Worm (Caenorhabditis elegans): ENCODE results near the gene nhr-57.

nhr-57 gene

DNA sequence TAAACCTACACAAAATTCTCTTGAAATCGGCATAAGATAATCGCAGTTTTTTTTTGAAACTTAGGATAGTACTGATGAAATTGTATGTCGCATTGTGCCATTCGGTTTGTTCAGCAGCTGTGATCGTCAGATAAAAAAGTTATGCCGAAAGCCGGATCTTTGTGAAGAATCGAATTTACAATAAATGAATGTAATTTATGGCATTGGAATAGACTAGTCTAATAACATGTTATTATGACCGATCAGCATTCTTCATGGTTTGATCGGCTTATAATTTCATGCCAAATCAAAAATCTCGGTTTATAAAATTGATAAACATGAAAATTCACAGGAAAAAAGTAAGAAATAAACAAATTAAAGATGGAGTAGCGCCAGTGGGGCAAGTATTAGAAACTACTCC lies 19.2 kb upstream of the nhr-57 start, which contains the start of gene srw-134:
TSS of gene srw-134 (minus strand) at position 101 of the 400 bp plus-strand sequence.
- no peak for TF ChIP-seq hmbx-1 (tag; optimal IDR thresholded peaks at IDR 0.05)
- no peak for TF ChIP-seq ceh-36 (tag; optimal IDR thresholded peaks at IDR 0.05)
- no peak for TF ChIP-seq hnd-1 (tag; optimal IDR thresholded peaks at IDR 0.05)
- TF ChIP-seq ama-1 (optimal IDR thresholded peaks at IDR 0.05), result no peak
- TF ChIP-seq ceh-13 (GFP tag; optimal IDR thresholded peaks at IDR 0.05), result no peak
- no peak for TF ChIP-seq tbx-11 (GFP tag; IDR thresholded peaks at IDR 0.05)
- no peak for TF ChIP-seq pes-1 (GFP tag; IDR thresholded peaks at IDR 0.05)
- no peak for TF ChIP-seq tbx-37 (GFP tag; conservative IDR thresholded peaks at IDR 0.05)
- no peak for TF ChIP-seq sea-1 (GFP tag; conservative IDR thresholded peaks at IDR 0.05)
- no peak for TF ChIP-seq aly-1 (tag; optimal IDR thresholded peaks at IDR 0.05)
- TF ChIP-seq hmg-4 (GFP tag; optimal IDR thresholded peaks at IDR 0.05), result no peak

DNA sequence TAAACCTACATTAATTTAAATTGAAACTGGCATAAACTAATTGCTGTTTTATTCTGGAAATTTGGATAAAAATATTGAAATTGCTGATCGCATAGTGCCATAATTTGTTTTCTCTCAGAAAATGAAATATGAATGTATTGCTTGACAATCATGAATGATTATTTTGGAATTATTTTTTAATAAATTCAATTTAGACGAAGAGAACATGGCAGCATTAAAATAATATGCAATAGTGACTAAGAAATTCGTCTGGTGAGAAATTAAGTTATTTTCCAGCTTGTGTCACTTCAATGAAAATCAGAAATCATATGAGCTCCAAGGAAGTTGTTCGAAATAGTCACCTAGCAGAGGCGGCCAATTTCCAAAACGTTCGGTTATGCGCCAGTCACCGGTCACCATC lies 17.1 kb upstream of the nhr-57 start, which contains the start of gene srw-133:
TSS of gene srw-133 (minus strand) at position 101 of the 400 bp plus-strand sequence.
- TF ChIP-seq hmbx-1 (tag; optimal IDR thresholded peaks at IDR 0.05) (no peak), pes-1 (GFP tag; IDR thresholded peaks at IDR 0.05) (no peak), ceh-36 (tag; optimal IDR thresholded peaks at IDR 0.05) (no peak), hmg-4 (GFP tag; optimal IDR thresholded peaks at IDR 0.05) (no peak), sea-1 (GFP tag; conservative IDR thresholded peaks at IDR 0.05) (no peak), aly-1 (tag; optimal IDR thresholded peaks at IDR 0.05) (no peak), tbx-37 (GFP tag; conservative IDR thresholded peaks at IDR 0.05) (no peak)

DNA sequence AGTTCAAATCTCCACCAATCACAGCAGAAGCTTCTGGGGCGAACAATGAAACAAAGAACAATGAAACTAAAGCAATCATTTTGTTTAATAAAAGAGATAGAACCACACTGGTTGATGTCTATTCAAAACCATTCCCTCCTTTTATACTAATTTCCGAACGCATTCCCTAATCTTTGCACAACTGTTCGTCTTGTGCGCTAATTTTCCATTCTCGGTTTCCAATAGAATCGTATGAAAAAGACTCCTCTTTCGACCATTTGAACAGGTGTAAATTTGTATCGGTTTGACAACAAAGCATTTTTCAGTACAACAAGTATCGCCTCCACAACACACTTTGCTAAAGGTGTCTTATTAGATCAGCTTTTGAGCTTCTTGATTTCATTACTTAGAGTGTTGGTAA lies 15.6 kb upstream of the nhr-57 start, which contains the start of gene T05B4.8:
TSS of gene T05B4.8 (minus strand) at position 101 of the 400 bp plus-strand sequence.
- TF ChIP-seq scrt-1 (GFP tag; IDR thresholded peaks at IDR 0.05), result no peak
- TF ChIP-seq F13C5.2 (tag; optimal IDR thresholded peaks at IDR 0.05), result no peak
- TF ChIP-seq ets-7 (tag; optimal IDR thresholded peaks at IDR 0.05), result no peak
- no peak for TF ChIP-seq tbx-11 (GFP tag; IDR thresholded peaks at IDR 0.05)
- no peak for TF ChIP-seq ama-1 (optimal IDR thresholded peaks at IDR 0.05)
- TF ChIP-seq B0310.2 (tag; optimal IDR thresholded peaks at IDR 0.05), result no peak

DNA sequence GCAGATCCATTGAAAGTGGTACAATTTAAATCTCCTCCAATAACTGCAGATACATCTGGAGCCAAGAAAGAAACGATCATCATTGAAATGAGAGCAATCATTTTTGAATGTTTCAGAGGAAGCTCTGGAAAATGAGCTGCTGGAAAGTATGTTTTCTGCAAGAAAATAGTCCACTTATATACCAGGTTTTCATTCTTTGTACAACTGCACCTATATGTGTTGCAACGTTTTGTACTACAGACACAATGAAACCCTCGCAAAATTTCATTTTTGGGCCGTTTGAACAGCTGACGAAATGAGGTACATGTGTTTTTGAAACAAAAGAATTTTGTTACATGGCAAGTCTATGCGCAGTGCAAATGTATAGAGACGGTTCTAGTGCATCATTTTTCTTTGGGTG lies 13.4 kb upstream of the nhr-57 start, which contains the start of gene T05B4.9:
TSS of gene T05B4.9 (minus strand) at position 101 of the 400 bp plus-strand sequence.
- TF ChIP-seq B0310.2 (tag; optimal IDR thresholded peaks at IDR 0.05) (no peak), tbx-37 (GFP tag; conservative IDR thresholded peaks at IDR 0.05) (no peak), hmg-4 (GFP tag; optimal IDR thresholded peaks at IDR 0.05) (no peak)

DNA sequence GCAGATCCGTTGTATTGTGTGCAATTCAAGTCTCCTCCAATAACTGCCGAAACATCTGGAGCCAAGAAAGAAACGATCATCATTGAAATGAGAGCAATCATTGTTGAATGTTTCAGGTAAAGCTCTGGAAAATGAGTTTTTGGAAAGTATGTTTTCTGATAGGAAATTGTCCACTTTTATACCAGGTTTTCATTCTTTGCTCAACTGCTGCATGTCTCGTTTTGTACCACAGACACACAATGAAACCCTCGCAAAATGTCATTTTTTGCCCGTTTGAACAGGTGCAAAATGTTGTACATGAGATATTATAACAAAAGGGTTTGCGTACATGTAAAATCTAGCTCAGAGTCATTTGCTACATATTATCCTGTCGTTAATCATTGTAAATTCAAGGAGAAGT lies 11.1 kb upstream of the nhr-57 start, which contains the start of gene T05B4.10:
TSS of gene T05B4.10 (minus strand) at position 101 of the 400 bp plus-strand sequence.
- TF ChIP-seq hmbx-1 (tag; optimal IDR thresholded peaks at IDR 0.05), result no peak
- TF ChIP-seq tbx-37 (GFP tag; conservative IDR thresholded peaks at IDR 0.05), result no peak
- TF ChIP-seq tra-4 (tag; optimal IDR thresholded peaks at IDR 0.05), result no peak
- no peak for TF ChIP-seq hnd-1 (tag; optimal IDR thresholded peaks at IDR 0.05)
- TF ChIP-seq B0310.2 (tag; optimal IDR thresholded peaks at IDR 0.05), result no peak
- no peak for TF ChIP-seq pes-1 (GFP tag; IDR thresholded peaks at IDR 0.05)
- no peak for TF ChIP-seq ceh-13 (GFP tag; optimal IDR thresholded peaks at IDR 0.05)
- TF ChIP-seq ceh-36 (tag; optimal IDR thresholded peaks at IDR 0.05), result no peak

DNA sequence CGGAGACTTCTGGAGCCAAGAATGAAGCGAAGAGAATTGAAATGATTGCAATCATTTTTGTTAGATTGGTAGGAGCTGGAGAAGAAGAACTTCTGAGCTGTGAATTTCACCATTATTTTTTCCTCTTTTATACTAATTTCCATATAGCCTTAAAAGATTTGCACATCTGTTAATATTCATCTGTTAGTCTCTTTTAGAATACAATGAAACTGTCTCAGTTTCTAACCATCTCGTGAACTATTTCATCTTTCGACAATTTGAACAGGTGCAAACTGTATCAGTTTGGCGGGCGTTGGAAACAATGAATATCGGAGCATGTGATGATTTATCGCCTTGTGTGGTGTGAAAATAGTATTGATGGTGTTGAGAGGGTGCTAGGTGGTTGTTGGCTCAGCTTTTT lies 9.3 kb upstream of the nhr-57 start, which contains the start of gene phat-5:
TSS of gene phat-5 (minus strand) at position 101 of the 400 bp plus-strand sequence.
- TF ChIP-seq hnd-1 (tag; optimal IDR thresholded peaks at IDR 0.05) (no peak), aly-1 (tag; optimal IDR thresholded peaks at IDR 0.05) (no peak), tbx-11 (GFP tag; IDR thresholded peaks at IDR 0.05) (no peak), scrt-1 (GFP tag; IDR thresholded peaks at IDR 0.05) (no peak), ama-1 (optimal IDR thresholded peaks at IDR 0.05) (no peak), ceh-13 (GFP tag; optimal IDR thresholded peaks at IDR 0.05) (no peak), tbx-37 (GFP tag; conservative IDR thresholded peaks at IDR 0.05) (no peak), hmbx-1 (tag; optimal IDR thresholded peaks at IDR 0.05) (no peak), B0310.2 (tag; optimal IDR thresholded peaks at IDR 0.05) (no peak), hmg-4 (GFP tag; optimal IDR thresholded peaks at IDR 0.05) (no peak), ets-7 (tag; optimal IDR thresholded peaks at IDR 0.05) (no peak), tra-4 (tag; optimal IDR thresholded peaks at IDR 0.05) (no peak), pes-1 (GFP tag; IDR thresholded peaks at IDR 0.05) (no peak), flt-1 (GFP tag; IDR thresholded peaks at IDR 0.05) (no peak), F13C5.2 (tag; optimal IDR thresholded peaks at IDR 0.05) (no peak), sea-1 (GFP tag; conservative IDR thresholded peaks at IDR 0.05) (no peak), ceh-36 (tag; optimal IDR thresholded peaks at IDR 0.05) (no peak)

DNA sequence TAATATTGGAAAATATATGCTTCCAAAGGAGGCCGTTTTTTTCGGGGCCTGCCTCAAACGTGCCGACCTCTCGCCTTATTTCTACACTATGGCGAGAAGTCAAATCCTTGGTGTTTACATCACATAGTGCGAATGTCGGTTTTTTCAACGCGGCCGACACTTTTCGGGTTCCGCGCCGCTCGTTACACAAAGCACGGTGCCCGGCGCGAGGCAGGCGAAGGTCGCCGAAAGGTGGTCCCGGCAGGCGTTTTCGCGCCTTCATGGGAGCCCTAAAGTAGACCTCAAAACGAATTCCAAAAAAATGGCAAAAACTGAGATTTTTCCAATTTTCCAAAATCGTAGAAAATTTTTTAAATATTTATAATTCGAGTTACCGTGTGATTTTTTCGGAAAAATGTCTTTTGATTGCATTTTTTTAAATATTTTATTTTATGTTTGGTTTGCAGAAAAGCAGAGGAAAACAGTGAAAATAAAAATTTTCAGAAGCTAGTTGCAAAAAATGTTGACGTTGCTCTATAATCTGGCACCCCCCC lies 6.1 kb upstream of the nhr-57 start, which contains the start of gene T05B4.12:
TSS of gene T05B4.12 (minus strand) at position 483 of the 533 bp plus-strand sequence.
- no peak for TF ChIP-seq flt-1 (GFP tag; IDR thresholded peaks at IDR 0.05)
- TF ChIP-seq ama-1 (optimal IDR thresholded peaks at IDR 0.05), result no peak
- TF ChIP-seq hnd-1 (tag; optimal IDR thresholded peaks at IDR 0.05), result no peak
- no peak for TF ChIP-seq tra-4 (tag; optimal IDR thresholded peaks at IDR 0.05)
- no peak for TF ChIP-seq tbx-37 (GFP tag; conservative IDR thresholded peaks at IDR 0.05)
- TF ChIP-seq hmg-4 (GFP tag; optimal IDR thresholded peaks at IDR 0.05), result no peak
- no peak for TF ChIP-seq sea-1 (GFP tag; conservative IDR thresholded peaks at IDR 0.05)
- no peak for TF ChIP-seq ets-7 (tag; optimal IDR thresholded peaks at IDR 0.05)
- TF ChIP-seq ceh-36 (tag; optimal IDR thresholded peaks at IDR 0.05), result no peak
- no peak for TF ChIP-seq tbx-11 (GFP tag; IDR thresholded peaks at IDR 0.05)
- no peak for TF ChIP-seq F13C5.2 (tag; optimal IDR thresholded peaks at IDR 0.05)
- TF ChIP-seq ceh-13 (GFP tag; optimal IDR thresholded peaks at IDR 0.05), result no peak
- TF ChIP-seq B0310.2 (tag; optimal IDR thresholded peaks at IDR 0.05), result no peak
- TF ChIP-seq aly-1 (tag; optimal IDR thresholded peaks at IDR 0.05), result no peak
- TF ChIP-seq scrt-1 (GFP tag; IDR thresholded peaks at IDR 0.05), result no peak
- TF ChIP-seq pes-1 (GFP tag; IDR thresholded peaks at IDR 0.05), result no peak
- TF ChIP-seq hmbx-1 (tag; optimal IDR thresholded peaks at IDR 0.05), result no peak

DNA sequence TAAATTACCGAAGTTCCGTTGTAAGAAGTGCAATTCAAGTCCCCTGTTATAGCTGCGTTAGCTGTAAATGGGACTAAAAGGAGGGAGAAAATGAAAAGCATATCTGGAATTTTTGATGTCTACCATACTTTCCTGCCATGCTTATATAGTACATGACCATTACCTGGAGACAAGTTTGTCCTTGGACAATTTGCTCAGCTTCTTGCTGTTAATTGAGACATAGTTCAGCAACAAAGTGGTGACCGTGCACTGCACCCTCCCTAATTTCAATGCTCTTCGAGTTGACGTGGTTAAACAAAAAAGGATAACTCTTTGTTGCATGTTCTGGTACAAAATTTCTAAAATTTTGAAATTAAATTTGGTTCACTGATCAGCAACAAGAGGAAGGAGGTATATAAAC lies 4.3 kb upstream of the nhr-57 start, which contains the start of gene T05B4.13:
TSS of gene T05B4.13 (minus strand) at position 101 of the 400 bp plus-strand sequence.
- TF ChIP-seq F13C5.2 (tag; optimal IDR thresholded peaks at IDR 0.05), result no peak
- no peak for TF ChIP-seq hmg-4 (GFP tag; optimal IDR thresholded peaks at IDR 0.05)
- TF ChIP-seq ceh-13 (GFP tag; optimal IDR thresholded peaks at IDR 0.05), result no peak
- TF ChIP-seq scrt-1 (GFP tag; IDR thresholded peaks at IDR 0.05), result no peak
- TF ChIP-seq B0310.2 (tag; optimal IDR thresholded peaks at IDR 0.05), result no peak
- TF ChIP-seq aly-1 (tag; optimal IDR thresholded peaks at IDR 0.05), result no peak
